Worm (Caenorhabditis elegans): ENCODE results near the gene F10E9.11.

F10E9.11 gene

DNA sequence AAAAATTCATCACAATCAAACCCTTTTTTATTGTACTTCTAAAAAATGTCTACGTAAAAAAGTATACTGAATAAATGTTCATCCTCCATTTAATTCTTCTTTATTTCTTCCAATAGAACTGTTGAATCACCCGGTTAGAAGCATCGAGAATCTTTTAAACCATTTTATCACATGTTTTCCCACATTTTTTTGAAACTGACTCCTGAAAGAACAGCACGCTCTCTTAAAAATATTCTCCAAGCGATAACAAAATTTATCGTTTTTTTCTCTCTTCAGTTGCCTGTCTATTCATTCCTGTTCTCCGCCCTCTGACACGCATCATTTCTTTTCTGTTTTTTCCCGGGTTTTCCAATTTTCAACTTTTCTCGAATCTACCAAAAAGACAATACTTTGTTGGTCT lies 5.4 kb upstream of the F10E9.11 start, which contains the start of gene F10E9.12 (continued):
- TF ChIP-seq nfya-2 (GFP tag; IDR thresholded peaks at IDR 0.05) (no peak), hrde-1 (tag; optimal IDR thresholded peaks at IDR 0.05; ENCODE audit: borderline replicate concordance) (no peak), hsf-1 (GFP tag; IDR thresholded peaks at IDR 0.05) (no peak)

DNA sequence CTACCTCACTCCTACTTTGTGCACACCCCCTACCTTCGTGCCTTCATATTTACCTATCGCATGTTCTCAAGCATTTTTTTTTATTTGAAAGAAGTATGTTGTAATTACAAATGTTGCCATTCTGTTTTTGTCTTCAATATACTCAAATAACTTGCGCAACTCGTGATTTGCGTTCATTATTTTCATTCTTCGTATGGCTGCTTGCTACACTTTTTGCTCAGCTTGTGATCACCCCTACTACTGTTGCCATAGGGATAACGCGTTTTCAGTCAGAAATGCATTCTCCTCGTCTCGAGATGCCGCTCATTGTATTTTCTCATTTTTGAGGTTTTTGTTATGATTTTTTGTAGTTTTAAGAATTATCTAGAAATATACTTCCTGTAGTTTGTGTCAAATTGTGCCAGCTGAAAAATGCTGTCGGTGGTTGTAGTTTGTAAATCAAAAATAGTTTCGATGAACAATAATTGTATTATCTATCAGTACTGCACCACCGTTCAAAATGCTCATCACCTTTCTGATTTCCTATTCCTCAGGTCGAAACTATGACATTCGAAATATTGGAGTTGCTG lies 3.7 kb upstream of the F10E9.11 start, which contains the start of gene F10E9.1:
Gene F10E9.1, plus strand, starts transcription at position 519 of the 569 bp plus-strand sequence.
- no peak for TF ChIP-seq hlh-26 (GFP tag; conservative IDR thresholded peaks at IDR 0.05)
- no peak for TF ChIP-seq ets-4 (GFP tag; optimal IDR thresholded peaks at IDR 0.05)
- no peak for TF ChIP-seq aptf-3 (GFP tag; IDR thresholded peaks at IDR 0.05)
- TF ChIP-seq nfya-2 (GFP tag; IDR thresholded peaks at IDR 0.05): no peak
- TF ChIP-seq F23B12.7 (tag; optimal IDR thresholded peaks at IDR 0.05; ENCODE audit: insufficient read depth): no peak
- no peak for TF ChIP-seq mxl-1 (tag; optimal IDR thresholded peaks at IDR 0.05)
- no peak for TF ChIP-seq hmg-1.2 (GFP tag; IDR thresholded peaks at IDR 0.05)
- no peak for TF ChIP-seq C06A6.2 (GFP tag; conservative IDR thresholded peaks at IDR 0.05)
- TF ChIP-seq lir-1 (GFP tag; conservative IDR thresholded peaks at IDR 0.05): no peak
- TF ChIP-seq ceh-100 (GFP tag; IDR thresholded peaks at IDR 0.05): no peak
- TF ChIP-seq Y79H2A.3 (GFP tag; conservative IDR thresholded peaks at IDR 0.05): no peak
- TF ChIP-seq B0336.3 (GFP tag; IDR thresholded peaks at IDR 0.05): no peak
- TF ChIP-seq tbp1 (GFP tag; optimal IDR thresholded peaks at IDR 0.05): no peak
- no peak for TF ChIP-seq let-607 (tag; optimal IDR thresholded peaks at IDR 0.05)
- no peak for TF ChIP-seq sdz-38 (tag; optimal IDR thresholded peaks at IDR 0.05)
- no peak for TF ChIP-seq die-1 (tag; optimal IDR thresholded peaks at IDR 0.05)
- no peak for TF ChIP-seq nhr-90 (tag; optimal IDR thresholded peaks at IDR 0.05)

DNA sequence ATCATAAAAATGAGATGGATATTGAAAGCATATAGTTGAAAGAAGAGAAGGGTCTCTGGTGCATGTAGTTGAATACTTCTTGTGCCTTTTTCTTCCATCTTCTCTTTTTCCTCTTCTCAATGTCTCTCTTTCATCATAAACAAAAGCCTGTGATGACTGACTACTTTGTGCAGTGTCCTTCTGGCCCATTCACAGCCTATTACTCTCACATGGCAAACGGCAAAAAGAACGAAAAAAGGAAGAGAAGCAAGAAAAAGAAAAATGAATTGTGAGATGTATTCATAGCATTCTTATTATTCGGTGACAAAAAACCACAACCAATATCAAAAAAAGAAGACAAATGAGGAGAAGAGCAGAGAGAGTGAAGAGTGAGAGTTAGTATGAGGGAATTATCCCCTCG lies 2.2 kb upstream of the F10E9.11 start:
- no peak for TF ChIP-seq nfya-1 (tag; optimal IDR thresholded peaks at IDR 0.05; ENCODE audit: borderline replicate concordance, insufficient read depth)

DNA sequence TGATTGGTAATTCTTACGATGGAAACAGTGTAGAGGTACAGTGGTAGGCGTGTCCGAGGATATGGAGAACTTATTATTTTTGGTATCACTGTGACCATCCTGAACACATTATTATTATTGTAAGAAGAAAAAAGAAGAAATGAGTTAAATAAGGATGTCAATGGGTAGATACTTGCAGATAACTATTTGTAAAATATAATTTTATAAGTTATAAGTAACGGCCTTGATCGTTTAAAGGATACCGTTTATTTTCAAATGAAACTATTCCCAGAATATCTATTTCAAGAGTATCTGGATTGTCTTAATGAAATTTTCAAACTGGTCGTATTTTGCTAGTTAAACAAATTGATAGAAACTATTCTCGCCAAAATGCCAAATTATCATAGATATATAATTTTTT lies 1.1 kb upstream of the F10E9.11 start, which contains the start of gene F10E9.10:
Gene F10E9.10, minus strand, starts transcription at position 101 of the 400 bp plus-strand sequence.
- TF ChIP-seq tlf-1 (GFP tag; optimal IDR thresholded peaks at IDR 0.05) (no peak), zim-3 (tag; optimal IDR thresholded peaks at IDR 0.05) (no peak), hrde-1 (tag; optimal IDR thresholded peaks at IDR 0.05; ENCODE audit: borderline replicate concordance) (no peak), chd-7 (tag; optimal IDR thresholded peaks at IDR 0.05) (no peak), attf-5 (GFP tag; optimal IDR thresholded peaks at IDR 0.05) (no peak), madf-10 (tag; optimal IDR thresholded peaks at IDR 0.05) (no peak), nhr-179 (tag; optimal IDR thresholded peaks at IDR 0.05) (no peak), egl-18 (GFP tag; IDR thresholded peaks at IDR 0.05) (no peak), lag-1 (GFP tag; IDR thresholded peaks at IDR 0.05) (no peak), mxl-1 (tag; optimal IDR thresholded peaks at IDR 0.05) (no peak), xnd-1 (tag; optimal IDR thresholded peaks at IDR 0.05) (no peak), hlh-12 (tag; optimal IDR thresholded peaks at IDR 0.05) (no peak)

DNA sequence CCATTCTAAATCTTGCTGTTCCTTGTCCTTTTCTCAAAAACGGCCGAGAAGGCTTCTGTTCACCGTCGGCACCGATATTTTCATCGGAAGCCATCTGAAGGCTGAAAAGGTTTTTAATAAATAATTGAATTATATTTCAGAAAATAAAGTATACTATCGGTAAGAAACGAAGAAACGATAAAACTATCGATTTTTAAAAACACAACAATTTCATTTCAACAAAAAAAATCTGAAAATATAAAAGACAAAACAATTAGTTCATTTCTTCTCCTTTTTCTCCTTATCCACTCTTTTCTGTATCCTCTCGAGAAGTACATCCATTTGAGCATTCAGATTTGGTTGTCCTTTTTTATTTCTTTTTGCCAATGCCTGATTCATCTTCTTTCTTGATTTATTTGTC lies 572 bp downstream of the F10E9.11 start, which contains the start of gene sas-4:
Gene sas-4, minus strand, starts transcription at position 101 of the 400 bp plus-strand sequence.
- TF ChIP-seq hlh-12 (tag; optimal IDR thresholded peaks at IDR 0.05): no peak
- TF ChIP-seq zfh-2 (GFP tag; conservative IDR thresholded peaks at IDR 0.05): no peak
- no peak for TF ChIP-seq efl-1 (GFP tag; optimal IDR thresholded peaks at IDR 0.05)
- TF ChIP-seq F33H1.4 (GFP tag; IDR thresholded peaks at IDR 0.05): no peak
- no peak for TF ChIP-seq ccch-3 (GFP tag; optimal IDR thresholded peaks at IDR 0.05)
- TF ChIP-seq lin-26 (GFP tag; IDR thresholded peaks at IDR 0.05): no peak
- no peak for TF ChIP-seq bed-1 (GFP tag; IDR thresholded peaks at IDR 0.05)

Measured in whole organism, young adult.